Fruit fly (Drosophila melanogaster) whole organism, embryonic: Measurements from ENCODE around the gene obst-J.

Experiments
- Aef1 ChIP-seq: fragments of 200-800 bp; sonication (Bioruptor generic); IDR thresholded peaks from 3 replicates; pipeline ENCODE4 v1.3.6; 2022; ENCODE audit warnings: missing biosample characterization, missing genetic modification characterization
- C15 ChIP-seq: fragments of 200-800 bp; sonication (Bioruptor generic); IDR thresholded peaks from 3 replicates; pipeline ENCODE4 v1.3.6; 2022; ENCODE audit warnings: missing biosample characterization, missing genetic modification characterization
- CG10543 ChIP-seq: fragments of 200-800 bp; sonication (Bioruptor generic); optimal IDR thresholded peaks from 3 replicates; lab custom pipeline; 2017; ENCODE audit warnings: missing biosample characterization, mild to moderate bottlenecking, missing genetic modification characterization, moderate library complexity
- CG11093 ChIP-seq: fragments of 200-800 bp; sonication (Bioruptor generic); IDR thresholded peaks from 3 replicates; pipeline ENCODE4 v1.3.6; 2022; ENCODE audit warnings: missing biosample characterization, missing genetic modification characterization
- CG11695 ChIP-seq: fragments of 200-800 bp; sonication (Bioruptor generic); IDR thresholded peaks from 3 replicates; pipeline ENCODE4 v1.3.6; 2022; ENCODE audit warnings: missing biosample characterization, missing genetic modification characterization
- CG12155 ChIP-seq: fragments of 200-800 bp; sonication (Bioruptor generic); optimal IDR thresholded peaks from 3 replicates; lab custom pipeline; 2016; ENCODE audit warnings: missing biosample characterization, missing genetic modification characterization
- CG12236 ChIP-seq: fragments of 200-800 bp; sonication (Bioruptor generic); optimal IDR thresholded peaks from 2 replicates; lab custom pipeline; 2016; ENCODE audit warnings: missing biosample characterization, missing genetic modification characterization
- CG12744 ChIP-seq: fragments of 200-800 bp; sonication (Bioruptor generic); optimal IDR thresholded peaks from 2 replicates; lab custom pipeline; 2016; ENCODE audit warnings: missing biosample characterization, missing genetic modification characterization
- CG13296 ChIP-seq: fragments of 200-800 bp; sonication (Bioruptor generic); optimal IDR thresholded peaks from 3 replicates; lab custom pipeline; 2018; ENCODE audit warnings: missing biosample characterization, mild to moderate bottlenecking, missing genetic modification characterization
- CG1529 ChIP-seq: fragments of 200-800 bp; sonication (Bioruptor generic); optimal IDR thresholded peaks from 3 replicates; lab custom pipeline; 2018; ENCODE audit warnings: missing biosample characterization, missing genetic modification characterization
- CG15514 ChIP-seq: fragments of 200-800 bp; sonication (Bioruptor generic); optimal IDR thresholded peaks from 3 replicates; lab custom pipeline; 2017; ENCODE audit warnings: missing biosample characterization, missing genetic modification characterization, mild to moderate bottlenecking, moderate library complexity, missing genetic modification reagents
- CG1647 ChIP-seq: fragments of 200-800 bp; sonication (Bioruptor generic); optimal IDR thresholded peaks from 3 replicates; lab custom pipeline; 2016; ENCODE audit warnings: missing biosample characterization, missing genetic modification characterization
- CG17361 ChIP-seq: fragments of 200-800 bp; sonication (Bioruptor generic); IDR thresholded peaks from 3 replicates; pipeline ENCODE4 v1.3.6; 2022; ENCODE audit warnings: missing biosample characterization, missing genetic modification characterization
- CG17568 ChIP-seq: fragments of 200-800 bp; sonication (Bioruptor generic); optimal IDR thresholded peaks from 2 replicates; lab custom pipeline; 2018; ENCODE audit warnings: missing biosample characterization, mild to moderate bottlenecking, missing genetic modification characterization, moderate library complexity
- CG18619 ChIP-seq: fragments of 200-800 bp; sonication (Bioruptor generic); optimal IDR thresholded peaks from 3 replicates; lab custom pipeline; 2017; ENCODE audit warnings: missing biosample characterization, mild to moderate bottlenecking, missing genetic modification characterization
- CG3407 ChIP-seq: fragments of 200-800 bp; sonication (Bioruptor generic); optimal IDR thresholded peaks from 2 replicates; lab custom pipeline; 2018; ENCODE audit warnings: missing biosample characterization, mild to moderate bottlenecking, missing genetic modification characterization
- CG34376 ChIP-seq: fragments of 200-800 bp; sonication (Bioruptor generic); optimal IDR thresholded peaks from 2 replicates; lab custom pipeline; 2018; ENCODE audit warnings: missing biosample characterization, mild to moderate bottlenecking, missing genetic modification characterization
- CG4282 ChIP-seq: fragments of 200-800 bp; sonication (Bioruptor generic); optimal IDR thresholded peaks from 2 replicates; lab custom pipeline; 2016; ENCODE audit warnings: missing biosample characterization, missing genetic modification characterization
- CG6683 ChIP-seq: fragments of 200-800 bp; sonication (Bioruptor generic); optimal IDR thresholded peaks from 2 replicates; lab custom pipeline; 2017; ENCODE audit warnings: missing biosample characterization, mild to moderate bottlenecking, missing genetic modification characterization, missing genetic modification reagents
- CG7357 ChIP-seq: fragments of 200-800 bp; sonication (Bioruptor generic); IDR thresholded peaks from 3 replicates; pipeline ENCODE4 v1.3.6; 2022; ENCODE audit warnings: missing biosample characterization, missing genetic modification characterization
- CG7745 ChIP-seq: fragments of 200-800 bp; sonication (Bioruptor generic); optimal IDR thresholded peaks from 2 replicates; lab custom pipeline; 2018; ENCODE audit warnings: missing biosample characterization, mild to moderate bottlenecking, missing genetic modification characterization, moderate library complexity
- CG7786 ChIP-seq: fragments of 200-800 bp; sonication (Bioruptor generic); optimal IDR thresholded peaks from 2 replicates; lab custom pipeline; 2016; ENCODE audit warnings: missing biosample characterization, missing genetic modification characterization
- CG7839 ChIP-seq: fragments of 200-800 bp; sonication (Bioruptor generic); optimal IDR thresholded peaks from 3 replicates; lab custom pipeline; 2018; ENCODE audit warnings: missing biosample characterization, mild to moderate bottlenecking, missing genetic modification characterization, moderate library complexity
- CG7963 ChIP-seq: fragments of 200-800 bp; sonication (Bioruptor generic); IDR thresholded peaks from 3 replicates; pipeline ENCODE4 v1.3.6; 2022; ENCODE audit warnings: missing biosample characterization, missing genetic modification characterization; ENCODE audit not compliant: partially characterized antibody
- CG8765 ChIP-seq: fragments of 200-800 bp; sonication (Bioruptor generic); IDR thresholded peaks from 2 replicates; pipeline ENCODE4 v1.3.6; 2022; ENCODE audit warnings: missing biosample characterization, missing genetic modification characterization
- CG9727 ChIP-seq: fragments of 200-800 bp; sonication (Bioruptor generic); optimal IDR thresholded peaks from 3 replicates; lab custom pipeline; 2017; ENCODE audit warnings: missing biosample characterization, mild to moderate bottlenecking, missing genetic modification characterization
- D19B ChIP-seq: fragments of 200-800 bp; sonication (Bioruptor generic); optimal IDR thresholded peaks from 2 replicates; lab custom pipeline; 2017; ENCODE audit warnings: missing biosample characterization, mild to moderate bottlenecking, missing genetic modification characterization
- Dll ChIP-seq: fragments of 200-800 bp; sonication (Bioruptor generic); IDR thresholded peaks from 4 replicates; pipeline ENCODE4 v1.3.6; 2022; ENCODE audit warnings: missing biosample characterization, missing genetic modification characterization; ENCODE audit not compliant: partially characterized antibody
- ERR ChIP-seq: fragments of 200-800 bp; sonication (Bioruptor generic); optimal IDR thresholded peaks from 2 replicates; lab custom pipeline; 2016; ENCODE audit warnings: missing biosample characterization, missing genetic modification characterization
- Gsc ChIP-seq: fragments of 200-800 bp; sonication (Bioruptor generic); IDR thresholded peaks from 2 replicates; pipeline ENCODE4 v1.3.6; 2022; ENCODE audit warnings: missing biosample characterization, missing genetic modification characterization
- Hr39 ChIP-seq: fragments of >200 bp; optimal IDR thresholded peaks from 2 replicates; lab custom pipeline; 2017
- MESR4 ChIP-seq: fragments of 200-800 bp; sonication (Bioruptor generic); optimal IDR thresholded peaks from 2 replicates; lab custom pipeline; 2018; ENCODE audit warnings: missing biosample characterization, mild to moderate bottlenecking, missing genetic modification characterization, moderate library complexity
- Oaz ChIP-seq: fragments of 200-800 bp; sonication (Bioruptor generic); IDR thresholded peaks from 2 replicates; pipeline ENCODE4 v1.3.6; 2022; ENCODE audit warnings: missing biosample characterization, missing genetic modification characterization
- Side ChIP-seq: fragments of 200-800 bp; sonication (Bioruptor generic); optimal IDR thresholded peaks from 2 replicates; lab custom pipeline; 2016; ENCODE audit warnings: missing biosample characterization, missing genetic modification characterization
- Spps ChIP-seq: fragments of 200-800 bp; sonication (Bioruptor generic); optimal IDR thresholded peaks from 2 replicates; lab custom pipeline; 2018; ENCODE audit warnings: missing biosample characterization, mild to moderate bottlenecking, missing genetic modification characterization
- Trl ChIP-seq, 3 experiments: fragments of >200 bp in 2 of 3; fragments of 200-800 bp in 1 of 3; sonication (Bioruptor generic) in 1 of 3; optimal IDR thresholded peaks; 2 replicates in 1 of 3; 3 replicates in 2 of 3; lab custom pipeline; 2016 to 2017; ENCODE audit warnings: missing biosample characterization in 1 of 3, missing genetic modification characterization in 1 of 3
- ase ChIP-seq: fragments of 200-800 bp; sonication (Bioruptor generic); IDR thresholded peaks from 3 replicates; pipeline ENCODE4 v1.3.6; 2022; ENCODE audit warnings: missing biosample characterization, missing genetic modification characterization
- br ChIP-seq: fragments of >200 bp; optimal IDR thresholded peaks from 2 replicates; lab custom pipeline; 2017
- cg ChIP-seq: fragments of 200-800 bp; sonication (Bioruptor generic); optimal IDR thresholded peaks from 3 replicates; lab custom pipeline; 2019; ENCODE audit warnings: missing biosample characterization, mild to moderate bottlenecking, missing genetic modification characterization, moderate library complexity
- chn ChIP-seq: fragments of 200-800 bp; sonication (Bioruptor generic); optimal IDR thresholded peaks from 2 replicates; lab custom pipeline; 2016; ENCODE audit warnings: missing biosample characterization, missing genetic modification characterization
- disco-r ChIP-seq: fragments of 200-800 bp; sonication (Bioruptor generic); optimal IDR thresholded peaks from 2 replicates; lab custom pipeline; 2016; ENCODE audit warnings: missing biosample characterization, missing genetic modification characterization
- fd96Cb ChIP-seq: fragments of 200-800 bp; sonication (Bioruptor generic); optimal IDR thresholded peaks from 2 replicates; lab custom pipeline; 2018; ENCODE audit warnings: missing biosample characterization, mild to moderate bottlenecking, missing genetic modification characterization, moderate library complexity
- gem ChIP-seq: fragments of 200-800 bp; sonication (Bioruptor generic); optimal IDR thresholded peaks from 2 replicates; lab custom pipeline; 2019; ENCODE audit warnings: missing biosample characterization, mild to moderate bottlenecking, missing genetic modification characterization, moderate library complexity
- gsb ChIP-seq: fragments of 200-800 bp; sonication (Bioruptor generic); IDR thresholded peaks from 2 replicates; pipeline ENCODE4 v1.3.6; 2022; ENCODE audit warnings: missing biosample characterization, missing genetic modification characterization
- ham ChIP-seq: fragments of 200-800 bp; sonication (Bioruptor generic); IDR thresholded peaks from 2 replicates; pipeline ENCODE4 v1.3.6; 2022; ENCODE audit warnings: missing biosample characterization, missing genetic modification characterization
- jigr1 ChIP-seq: fragments of 200-800 bp; sonication (Bioruptor generic); IDR thresholded peaks from 3 replicates; pipeline ENCODE4 v1.3.6; 2022; ENCODE audit warnings: missing biosample characterization, missing genetic modification characterization
- lov ChIP-seq, 2 experiments: fragments of 200-800 bp in 1 of 2; fragments of >200 bp in 1 of 2; sonication (Bioruptor generic) in 1 of 2; IDR thresholded peaks in 1 of 2; optimal IDR thresholded peaks in 1 of 2; 2 replicates in 1 of 2; 3 replicates in 1 of 2; pipeline versions ENCODE4 v1.3.6 to Lab custom; 2017 to 2022; ENCODE audit warnings: missing biosample characterization in 1 of 2, missing genetic modification characterization in 1 of 2
- ranshi ChIP-seq: fragments of 200-800 bp; sonication (Bioruptor generic); IDR thresholded peaks from 2 replicates; pipeline ENCODE4 v1.3.6; 2022; ENCODE audit warnings: missing biosample characterization, missing genetic modification characterization
- tup ChIP-seq: fragments of 200-800 bp; sonication (Bioruptor generic); optimal IDR thresholded peaks from 2 replicates; lab custom pipeline; 2016; ENCODE audit warnings: missing biosample characterization, mild to moderate bottlenecking, missing genetic modification characterization, moderate library complexity
- twi ChIP-seq: fragments of 200-800 bp; optimal IDR thresholded peaks from 2 replicates; lab custom pipeline; 2019; ENCODE audit warnings: missing biosample characterization, mild to moderate bottlenecking, missing genetic modification characterization, moderate library complexity
- yki ChIP-seq: fragments of >200 bp; optimal IDR thresholded peaks from 3 replicates; lab custom pipeline; 2018

obst-J gene

dm6 chr3L:20140589-20141207 lies 9.2 kb upstream of the obst-J start, which contains the start of gene CG7328 (continued):
- TF ChIP-seq disco-r (GFP tag; lab: Kevin White, UChicago): no peak
- TF ChIP-seq CG12155 (GFP tag; lab: Kevin White, UChicago): no peak
- TF ChIP-seq CG34376 (GFP tag; lab: Kevin White, UChicago): peak; percentile 22
- no peak for TF ChIP-seq lov (optimal IDR thresholded peaks at IDR 0.05; lab: Kevin White, UChicago)
- TF ChIP-seq lov (GFP tag; IDR thresholded peaks at IDR 0.05; lab: Robert Waterston, UW): no peak
- no peak for TF ChIP-seq Dll (GFP tag; lab: Robert Waterston, UW)
- TF ChIP-seq Hr39 (lab: Kevin White, UChicago): no peak
- no peak for TF ChIP-seq CG17361 (GFP tag; lab: Robert Waterston, UW)
- TF ChIP-seq gsb (GFP tag; lab: Robert Waterston, UW): no peak
- TF ChIP-seq CG12744: no peak
- TF ChIP-seq C15 (GFP tag; lab: Robert Waterston, UW): 0 out of 3 replicates have a peak, but pooled peaks have one; percentile 14
- no peak for TF ChIP-seq CG6683 (GFP tag; lab: Kevin White, UChicago)
- no peak for TF ChIP-seq Trl (optimal IDR thresholded peaks at IDR 0.05; lab: Kevin White, UChicago)
- TF ChIP-seq Trl (GFP tag; optimal IDR thresholded peaks at IDR 0.05; lab: Kevin White, UChicago): peak; percentile 31
- no peak for TF ChIP-seq cg (GFP tag; lab: Kevin White, UChicago)
- no peak for TF ChIP-seq gem (tag; lab: Kevin White, UChicago)
- TF ChIP-seq tup (GFP tag; lab: Kevin White, UChicago): no peak
- no peak for TF ChIP-seq CG8765 (GFP tag; lab: Robert Waterston, UW)
- TF ChIP-seq CG12236: peak; percentile 7
- TF ChIP-seq Oaz (GFP tag; lab: Robert Waterston, UW): no peak
- no peak for TF ChIP-seq CG13296
- TF ChIP-seq yki (lab: Kevin White, UChicago): no peak
- TF ChIP-seq twi: no peak
- peak; percentile 36; the same call in 1 of the 3 replicates for TF ChIP-seq CG7357 (GFP tag; lab: Robert Waterston, UW)
- TF ChIP-seq Side (GFP tag; lab: Kevin White, UChicago): peak; percentile 3
- TF ChIP-seq ham (GFP tag; lab: Robert Waterston, UW): no peak
- no peak for TF ChIP-seq br (lab: Kevin White, UChicago)
- peak; percentile 47 for TF ChIP-seq CG7786 (GFP tag; lab: Kevin White, UChicago)
- no peak for TF ChIP-seq MESR4 (GFP tag; lab: Kevin White, UChicago)
- TF ChIP-seq CG18619 (GFP tag; lab: Kevin White, UChicago): peak; percentile 55
- TF ChIP-seq Spps (tag; lab: Kevin White, UChicago): no peak
- peak; percentile 66; the same call in 2 of the 3 replicates for TF ChIP-seq CG11695
- TF ChIP-seq CG10543 (GFP tag; lab: Kevin White, UChicago): no peak
- no peak for TF ChIP-seq CG7963
- TF ChIP-seq Aef1: no peak; the same call in 2 of the 3 replicates
- no peak for TF ChIP-seq CG3407
- peak; percentile 7 for TF ChIP-seq CG15514 (GFP tag; lab: Kevin White, UChicago)
- peak; percentile 12; the same call in 1 of the 2 replicates for TF ChIP-seq ranshi (GFP tag; lab: Robert Waterston, UW)
- no peak for TF ChIP-seq CG1529 (GFP tag; lab: Kevin White, UChicago)
- no peak for TF ChIP-seq CG17568 (GFP tag; lab: Kevin White, UChicago)
- no peak for TF ChIP-seq CG9727
- TF ChIP-seq CG4282 (GFP tag; lab: Kevin White, UChicago): no peak
- no peak for TF ChIP-seq CG1647 (GFP tag; lab: Kevin White, UChicago)
- no peak for TF ChIP-seq CG7839 (tag; lab: Kevin White, UChicago)
- TF ChIP-seq fd96Cb (tag; lab: Kevin White, UChicago): peak; percentile 0
- no peak for TF ChIP-seq CG7745 (tag; lab: Kevin White, UChicago)
- TF ChIP-seq chn (GFP tag; lab: Kevin White, UChicago): no peak
- TF ChIP-seq ERR: no peak
- no peak for TF ChIP-seq D19B (GFP tag; lab: Kevin White, UChicago)
- TF ChIP-seq ase: no peak
- TF ChIP-seq jigr1 (GFP tag; lab: Robert Waterston, UW): no peak
- no peak for TF ChIP-seq CG11093 (GFP tag; lab: Robert Waterston, UW)
- no peak for TF ChIP-seq Gsc (GFP tag; lab: Robert Waterston, UW)
